Worm (Caenorhabditis elegans) whole organism, early embryonic: ENCODE data around the gene trpp-9.
A peak's percentile ranks its signal among the peaks of the same experiment; 100 is the strongest.

Experiments used
- B0310.2 ChIP-seq: sonication (generic microtip); optimal IDR thresholded peaks from 2 replicates; lab custom pipeline; 2016; ENCODE audit warnings: mild to moderate bottlenecking, missing genetic modification characterization, missing compliant biosample characterization
- F13C5.2 ChIP-seq: sonication (generic microtip); optimal IDR thresholded peaks from 2 replicates; lab custom pipeline; 2017; ENCODE audit warnings: mild to moderate bottlenecking, missing genetic modification characterization, inconsistent platforms, missing compliant biosample characterization
- aly-1 ChIP-seq: sonication (generic microtip); optimal IDR thresholded peaks from 2 replicates; lab custom pipeline; 2016; ENCODE audit warnings: missing genetic modification characterization, missing compliant biosample characterization
- ama-1 ChIP-seq: fragments of 150-350 bp; optimal IDR thresholded peaks from 2 replicates; lab custom pipeline; 2014
- ceh-13 ChIP-seq: fragments of 200-800 bp; sonication (Bioruptor generic); optimal IDR thresholded peaks from 2 replicates; lab custom pipeline; 2018; ENCODE audit warnings: mild to moderate bottlenecking, missing genetic modification characterization, missing compliant biosample characterization
- ceh-36 ChIP-seq: sonication (generic microtip); optimal IDR thresholded peaks from 2 replicates; lab custom pipeline; 2016; ENCODE audit warnings: missing genetic modification characterization, inconsistent platforms, missing compliant biosample characterization
- ets-7 ChIP-seq: sonication (generic microtip); optimal IDR thresholded peaks from 2 replicates; lab custom pipeline; 2016; ENCODE audit warnings: missing genotype, missing genetic modification characterization, missing compliant biosample characterization
- flt-1 ChIP-seq: fragments of 200-800 bp; sonication (Bioruptor generic); IDR thresholded peaks from 2 replicates; pipeline ENCODE4 v1.3.6; 2022; ENCODE audit warnings: missing genetic modification characterization, missing compliant biosample characterization
- hmbx-1 ChIP-seq: sonication (generic microtip); optimal IDR thresholded peaks from 2 replicates; lab custom pipeline; 2016; ENCODE audit warnings: mild to moderate bottlenecking, missing genetic modification characterization, missing compliant biosample characterization
- hmg-4 ChIP-seq: fragments of 200-800 bp; sonication (Bioruptor generic); optimal IDR thresholded peaks from 2 replicates; lab custom pipeline; 2018; ENCODE audit warnings: mild to moderate bottlenecking, missing genetic modification characterization, missing compliant biosample characterization
- hnd-1 ChIP-seq: sonication (generic microtip); optimal IDR thresholded peaks from 2 replicates; lab custom pipeline; 2016; ENCODE audit warnings: missing genetic modification characterization, missing compliant biosample characterization
- pes-1 ChIP-seq: fragments of 200-800 bp; sonication (Bioruptor generic); IDR thresholded peaks from 2 replicates; pipeline ENCODE4 v1.3.6; 2022; ENCODE audit warnings: missing genetic modification reagents, missing genetic modification characterization, missing compliant biosample characterization
- scrt-1 ChIP-seq: fragments of 200-800 bp; sonication (Bioruptor generic); IDR thresholded peaks from 2 replicates; pipeline ENCODE4 v1.3.6; 2022; ENCODE audit warnings: missing genetic modification characterization, missing compliant biosample characterization
- sea-1 ChIP-seq: fragments of 200-800 bp; sonication (Bioruptor generic); conservative IDR thresholded peaks from 2 replicates; pipeline ENCODE4 v1.3.6; 2022; ENCODE audit warnings: missing genetic modification characterization, missing compliant biosample characterization
- tbx-11 ChIP-seq: fragments of 200-800 bp; sonication (Bioruptor generic); IDR thresholded peaks from 2 replicates; pipeline ENCODE4 v1.3.6; 2022; ENCODE audit warnings: missing genetic modification characterization, missing compliant biosample characterization
- tbx-37 ChIP-seq: fragments of 200-800 bp; sonication (Bioruptor generic); conservative IDR thresholded peaks from 2 replicates; pipeline ENCODE4 v1.3.6; 2022; ENCODE audit warnings: missing genetic modification reagents, missing genetic modification characterization, missing compliant biosample characterization
- tra-4 ChIP-seq: sonication (generic microtip); optimal IDR thresholded peaks from 2 replicates; lab custom pipeline; 2017; ENCODE audit warnings: missing genetic modification characterization, missing compliant biosample characterization

Gene trpp-9

ce11 chrX:11563663-11564062 is at the start of gene trpp-9:
TSS of gene trpp-9 (plus strand) at chrX:11563923.
- TF ChIP-seq tbx-11 (no peak), F13C5.2 (peak; percentile 78), ceh-36 (tag; lab: Kevin White, UChicago) (no peak), hnd-1 (tag; lab: Kevin White, UChicago) (no peak), ets-7 (tag; lab: Kevin White, UChicago) (no peak), pes-1 (no peak), ceh-13 (GFP tag; lab: Kevin White, UChicago) (no peak), scrt-1 (no peak), B0310.2 (tag; lab: Kevin White, UChicago) (no peak), tbx-37 (GFP tag; lab: Robert Waterston, UW) (no peak), hmg-4 (peak; percentile 58), hmbx-1 (no peak), sea-1 (GFP tag; lab: Robert Waterston, UW) (no peak), tra-4 (no peak), flt-1 (GFP tag; lab: Robert Waterston, UW) (no peak), ama-1 (lab: Kevin White, UChicago) (no peak)

ce11 chrX:11515381-11515780 is 48.3 kb upstream of the trpp-9 start:
- TF ChIP-seq ets-7 (tag; lab: Kevin White, UChicago), result no peak

- no peak for TF ChIP-seq pes-1
- no peak for TF ChIP-seq sea-1 (GFP tag; lab: Robert Waterston, UW)
- no peak for TF ChIP-seq ama-1 (lab: Kevin White, UChicago)
- no peak for TF ChIP-seq tra-4
- no peak for TF ChIP-seq flt-1 (GFP tag; lab: Robert Waterston, UW)
- no peak for TF ChIP-seq tbx-11
- no peak for TF ChIP-seq F13C5.2
- TF ChIP-seq hnd-1 (tag; lab: Kevin White, UChicago), result no peak
- TF ChIP-seq B0310.2 (tag; lab: Kevin White, UChicago), result no peak
- TF ChIP-seq ceh-13 (GFP tag; lab: Kevin White, UChicago), result no peak
- TF ChIP-seq ets-7 (tag; lab: Kevin White, UChicago), result no peak
- no peak for TF ChIP-seq hmbx-1
- no peak for TF ChIP-seq hmg-4
- TF ChIP-seq tbx-37 (GFP tag; lab: Robert Waterston, UW), result no peak
These were observed 46.3 kb upstream of the trpp-9 start for ce11 chrX:11517433-11517832.

DNA sequence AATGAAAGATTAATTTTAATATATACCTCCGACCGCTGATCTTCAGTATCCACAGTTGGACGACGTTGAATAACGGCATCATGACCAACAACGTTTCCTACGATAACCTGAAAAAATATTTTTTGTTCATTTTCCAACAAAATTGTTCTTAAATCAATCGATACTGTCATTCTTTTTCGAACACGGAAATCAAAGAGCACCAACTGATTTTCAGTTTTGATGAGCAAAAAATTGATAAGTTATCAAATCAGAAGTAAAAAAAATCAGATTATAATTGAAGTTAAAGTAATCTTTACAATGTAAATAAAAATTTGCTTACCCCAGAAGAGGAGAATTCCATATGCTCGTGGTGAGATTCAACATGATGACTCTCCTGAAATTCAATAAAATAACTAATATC is 45.3 kb upstream of the trpp-9 start:
- TF ChIP-seq pes-1, result no peak
- no peak for TF ChIP-seq F13C5.2
- no peak for TF ChIP-seq ama-1 (lab: Kevin White, UChicago)
- TF ChIP-seq hnd-1 (tag; lab: Kevin White, UChicago), result no peak
- TF ChIP-seq ceh-13 (GFP tag; lab: Kevin White, UChicago), result no peak
- no peak for TF ChIP-seq hmg-4
- no peak for TF ChIP-seq ceh-36 (tag; lab: Kevin White, UChicago)
- no peak for TF ChIP-seq tbx-11
- TF ChIP-seq hmbx-1, result no peak
- no peak for TF ChIP-seq B0310.2 (tag; lab: Kevin White, UChicago)
- TF ChIP-seq sea-1 (GFP tag; lab: Robert Waterston, UW), result no peak
- TF ChIP-seq tbx-37 (GFP tag; lab: Robert Waterston, UW), result no peak
- TF ChIP-seq ets-7 (tag; lab: Kevin White, UChicago), result no peak
- no peak for TF ChIP-seq flt-1 (GFP tag; lab: Robert Waterston, UW)
- TF ChIP-seq tra-4, result no peak
- TF ChIP-seq aly-1 (tag; lab: Kevin White, UChicago), result no peak
- TF ChIP-seq scrt-1, result no peak

DNA sequence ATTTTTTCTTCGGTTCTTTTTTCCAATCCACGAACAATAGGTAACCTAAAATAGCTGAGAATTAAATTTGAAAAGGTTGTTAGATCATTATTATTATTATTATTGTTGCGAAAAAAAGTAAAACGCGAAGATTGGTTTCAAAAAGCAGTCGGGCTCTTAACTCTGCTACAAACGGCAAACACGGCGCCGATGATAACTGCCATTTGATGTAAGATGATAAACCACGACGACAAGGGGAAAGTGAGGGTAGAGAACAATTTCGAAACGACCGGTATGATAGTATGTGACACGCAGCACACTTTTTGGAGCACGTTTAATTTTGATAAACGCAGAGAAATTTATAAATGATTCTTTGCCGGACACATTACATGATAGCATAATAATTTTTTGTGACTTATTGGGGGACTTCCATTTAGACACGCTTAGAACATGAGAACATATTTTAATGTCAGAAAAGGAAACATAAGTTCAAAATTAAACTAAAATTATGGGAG is 44.7 kb upstream of the trpp-9 start, which contains the start of gene hpo-34:
hpo-34 (minus strand) TSS at position 51 of the 494 bp plus-strand sequence.
- no peak for TF ChIP-seq ceh-36 (tag; lab: Kevin White, UChicago)
- no peak for TF ChIP-seq hmg-4
- no peak for TF ChIP-seq F13C5.2
- TF ChIP-seq tbx-11, result no peak
- TF ChIP-seq scrt-1, result no peak
- TF ChIP-seq aly-1 (tag; lab: Kevin White, UChicago), result no peak
- TF ChIP-seq tra-4, result no peak

DNA sequence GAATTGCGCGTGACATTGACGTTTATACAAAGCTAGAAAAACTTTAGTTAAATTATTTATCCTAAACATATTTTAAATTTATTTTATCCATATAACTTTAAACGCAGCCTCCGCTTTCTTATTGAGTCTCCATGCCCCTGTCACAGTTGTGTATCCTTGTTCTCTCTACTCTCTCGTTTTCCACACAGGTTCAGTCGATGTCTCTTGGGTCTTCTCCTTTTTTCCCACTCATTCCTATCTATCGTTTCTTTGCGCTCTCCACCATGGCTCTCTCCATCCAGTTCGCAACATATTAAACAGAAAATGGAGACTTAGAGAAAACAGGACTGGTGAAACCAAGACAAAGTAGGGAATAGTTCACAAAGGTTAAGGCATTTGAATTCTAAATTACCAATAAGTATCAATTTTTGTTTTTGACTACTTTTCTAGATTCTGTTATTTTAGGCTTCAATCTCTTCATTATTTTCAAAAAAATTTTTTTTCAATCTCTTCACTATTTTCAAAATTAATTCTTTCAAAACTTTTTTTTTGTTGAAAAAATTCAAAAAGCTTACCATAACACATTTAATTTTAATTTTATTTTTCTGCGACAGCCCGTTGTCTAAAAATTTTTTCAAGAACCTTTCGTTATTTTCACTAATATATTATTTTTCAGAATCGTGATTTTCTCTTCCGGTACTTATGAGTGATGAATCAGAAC is 41.5 kb upstream of the trpp-9 start, which contains the start of gene sdc-2:
sdc-2 (plus strand) TSS at position 650 of the 700 bp plus-strand sequence.
- TF ChIP-seq tbx-37 (GFP tag; lab: Robert Waterston, UW) (no peak), hmg-4 (peak; percentile 74), tbx-11 (no peak), flt-1 (GFP tag; lab: Robert Waterston, UW) (no peak), sea-1 (GFP tag; lab: Robert Waterston, UW) (no peak), pes-1 (no peak), ceh-36 (tag; lab: Kevin White, UChicago) (no peak), scrt-1 (no peak), tra-4 (no peak), F13C5.2 (peak; percentile 63), aly-1 (tag; lab: Kevin White, UChicago) (no peak), ets-7 (tag; lab: Kevin White, UChicago) (no peak), ceh-13 (GFP tag; lab: Kevin White, UChicago) (no peak), hnd-1 (tag; lab: Kevin White, UChicago) (no peak)

ce11 chrX:11523704-11524103 is 40.0 kb upstream of the trpp-9 start:
- no peak for TF ChIP-seq sea-1 (GFP tag; lab: Robert Waterston, UW)
- no peak for TF ChIP-seq flt-1 (GFP tag; lab: Robert Waterston, UW)
- no peak for TF ChIP-seq hnd-1 (tag; lab: Kevin White, UChicago)
- no peak for TF ChIP-seq pes-1
- TF ChIP-seq hmbx-1, result no peak
- TF ChIP-seq ama-1 (lab: Kevin White, UChicago), result no peak
